Fruit fly (Drosophila melanogaster) Kc167 (cell line): ENCODE data around the gene CG15641.

Experiments
- Sin3A ChIP-seq: fragments of >200 bp; optimal IDR thresholded peaks from 2 replicates; lab custom pipeline; 2018; ENCODE audit warnings: missing external identifiers
- h ChIP-seq: fragments of >200 bp; optimal IDR thresholded peaks from 3 replicates; lab custom pipeline; 2018; ENCODE audit warnings: missing external identifiers
- psq ChIP-seq: fragments of >200 bp; optimal IDR thresholded peaks from 2 replicates; lab custom pipeline; 2017; ENCODE audit warnings: missing external identifiers
- ttk ChIP-seq: sonication (Bioruptor generic); optimal IDR thresholded peaks from 2 replicates; lab custom pipeline; 2017; ENCODE audit warnings: missing external identifiers

dm6 chrX:15475791-15476190 is 8.1 kb downstream of the CG15641 start, which contains the start of gene CG6324:
- TF ChIP-seq psq (lab: Kevin White, UChicago), result no peak
- no peak for TF ChIP-seq ttk (lab: Kevin White, UChicago)
- no peak for TF ChIP-seq Sin3A (lab: Kevin White, UChicago)
- no peak for TF ChIP-seq h (lab: Kevin White, UChicago)
